Fruit fly (Drosophila melanogaster) whole organism: ENCODE measurements around the gene CG11927.

Experiments
- CG8478 ChIP-seq: fragments of >200 bp; optimal IDR thresholded peaks from 2 replicates; lab custom pipeline; 2018; ENCODE audit warnings: inconsistent platforms
- pan ChIP-seq: fragments of >200 bp; optimal IDR thresholded peaks from 2 replicates; lab custom pipeline; 2017

dm6 chr2L:4856118-4856517, 8.6 kb downstream of the CG11927 start:
- TF ChIP-seq pan (lab: Kevin White, UChicago) (no peak), CG8478 (lab: Kevin White, UChicago) (no peak)
